Fruit fly (Drosophila melanogaster) whole organism, prepupa: ENCODE measurements around the gene Qsox2.

ENCODE experiments used
- CG10631 ChIP-seq: fragments of 200-800 bp; sonication (Bioruptor generic); optimal IDR thresholded peaks from 2 replicates; lab custom pipeline; 2016; ENCODE audit warnings: missing biosample characterization, missing genetic modification characterization
- CG10669 ChIP-seq: fragments of 200-800 bp; sonication (Bioruptor generic); optimal IDR thresholded peaks from 3 replicates; lab custom pipeline; 2018; ENCODE audit warnings: missing biosample characterization, mild to moderate bottlenecking, missing genetic modification characterization, moderate library complexity
- CG11294 ChIP-seq: fragments of 200-800 bp; sonication (Bioruptor generic); IDR thresholded peaks from 2 replicates; pipeline ENCODE4 v1.3.6; 2022; ENCODE audit warnings: missing biosample characterization, missing genetic modification characterization
- CG11762 ChIP-seq: fragments of 200-800 bp; sonication (Bioruptor generic); optimal IDR thresholded peaks from 3 replicates; lab custom pipeline; 2016; ENCODE audit warnings: missing biosample characterization, missing genetic modification characterization; ENCODE audit not compliant: insufficient read depth
- CG11902 ChIP-seq: fragments of 200-800 bp; sonication (Bioruptor generic); optimal IDR thresholded peaks from 3 replicates; lab custom pipeline; 2016; ENCODE audit warnings: missing biosample characterization, missing genetic modification characterization
- CG15336 ChIP-seq: fragments of 200-800 bp; sonication (Bioruptor generic); IDR thresholded peaks from 2 replicates; pipeline ENCODE4 v1.3.6; 2022; ENCODE audit warnings: missing biosample characterization, missing genetic modification characterization
- CG1621 ChIP-seq: fragments of 200-800 bp; sonication (Bioruptor generic); optimal IDR thresholded peaks from 3 replicates; lab custom pipeline; 2018; ENCODE audit warnings: missing biosample characterization, mild to moderate bottlenecking, missing genetic modification characterization
- CG16779 ChIP-seq: fragments of 200-800 bp; sonication (Bioruptor generic); optimal IDR thresholded peaks from 3 replicates; lab custom pipeline; 2017; ENCODE audit warnings: missing biosample characterization, mild to moderate bottlenecking, missing genetic modification characterization
- CG3032 ChIP-seq: fragments of 200-800 bp; optimal IDR thresholded peaks from 2 replicates; lab custom pipeline; 2019; ENCODE audit warnings: missing biosample characterization, mild to moderate bottlenecking, missing genetic modification characterization, moderate library complexity
- CG32006 ChIP-seq: fragments of 200-800 bp; sonication (Bioruptor generic); optimal IDR thresholded peaks from 3 replicates; lab custom pipeline; 2017; ENCODE audit warnings: missing biosample characterization, mild to moderate bottlenecking, missing genetic modification characterization
- CG34406 ChIP-seq: fragments of 200-800 bp; sonication (Bioruptor generic); optimal IDR thresholded peaks from 3 replicates; lab custom pipeline; 2016; ENCODE audit warnings: missing biosample characterization, missing genetic modification characterization
- CG3919 ChIP-seq: fragments of 200-800 bp; sonication (Bioruptor generic); optimal IDR thresholded peaks from 3 replicates; lab custom pipeline; 2016; ENCODE audit warnings: missing biosample characterization, missing genetic modification characterization
- CG6163 ChIP-seq: fragments of 200-800 bp; sonication (Bioruptor generic); IDR thresholded peaks from 3 replicates; pipeline ENCODE4 v1.3.6; 2022; ENCODE audit warnings: missing biosample characterization, missing genetic modification characterization
- CG6276 ChIP-seq: fragments of 200-800 bp; sonication (Bioruptor generic); optimal IDR thresholded peaks from 2 replicates; lab custom pipeline; 2017; ENCODE audit warnings: missing biosample characterization, mild to moderate bottlenecking, missing genetic modification characterization
- CG6854 ChIP-seq: fragments of 200-800 bp; sonication (Bioruptor generic); optimal IDR thresholded peaks from 2 replicates; lab custom pipeline; 2017; ENCODE audit warnings: missing biosample characterization, mild to moderate bottlenecking, missing genetic modification characterization
- CG8119 ChIP-seq: fragments of 200-800 bp; sonication (Bioruptor generic); IDR thresholded peaks from 3 replicates; pipeline ENCODE4 v1.3.6; 2022; ENCODE audit warnings: missing biosample characterization, missing genetic modification characterization
- CG8632 ChIP-seq: fragments of 200-800 bp; sonication (Bioruptor generic); optimal IDR thresholded peaks from 3 replicates; lab custom pipeline; 2016; ENCODE audit warnings: missing biosample characterization, missing genetic modification characterization
- Eip75B ChIP-seq: fragments of 200-800 bp; sonication (Bioruptor generic); optimal IDR thresholded peaks from 3 replicates; lab custom pipeline; 2016; ENCODE audit warnings: missing biosample characterization, missing genetic modification characterization
- Eip78C ChIP-seq: fragments of 200-800 bp; sonication (Bioruptor generic); peaks from one replicate; lab custom pipeline; 2016; ENCODE audit warnings: missing biosample characterization, missing genetic modification characterization
- Ets21C ChIP-seq: fragments of 200-800 bp; sonication (Bioruptor generic); optimal IDR thresholded peaks from 3 replicates; lab custom pipeline; 2016; ENCODE audit warnings: missing biosample characterization, missing genetic modification characterization
- Hr38 ChIP-seq: sonication (Bioruptor generic); optimal IDR thresholded peaks from 2 replicates; lab custom pipeline; 2016; ENCODE audit warnings: missing biosample characterization, missing genetic modification characterization
- Hr39 ChIP-seq: fragments of 200-800 bp; sonication (Bioruptor generic); optimal IDR thresholded peaks from 2 replicates; lab custom pipeline; 2016; ENCODE audit warnings: missing biosample characterization, missing genetic modification characterization
- Hr4 ChIP-seq: fragments of 200-800 bp; sonication (Bioruptor generic); optimal IDR thresholded peaks from 3 replicates; lab custom pipeline; 2016; ENCODE audit warnings: missing biosample characterization, missing genetic modification characterization
- OdsH ChIP-seq: fragments of 200-800 bp; sonication (Bioruptor generic); optimal IDR thresholded peaks from 3 replicates; lab custom pipeline; 2016; ENCODE audit warnings: missing biosample characterization, missing genetic modification characterization
- Smox ChIP-seq: fragments of 200-800 bp; sonication (Bioruptor generic); optimal IDR thresholded peaks from 3 replicates; lab custom pipeline; 2016; ENCODE audit warnings: missing biosample characterization, missing genetic modification characterization
- Sox15 ChIP-seq: fragments of 200-800 bp; sonication (Bioruptor generic); optimal IDR thresholded peaks from 3 replicates; lab custom pipeline; 2016; ENCODE audit warnings: missing biosample characterization, missing genetic modification characterization
- achi ChIP-seq: fragments of 200-800 bp; sonication (Bioruptor generic); optimal IDR thresholded peaks from 3 replicates; lab custom pipeline; 2016; ENCODE audit warnings: missing biosample characterization, missing genetic modification characterization
- cyc ChIP-seq: fragments of 200-800 bp; sonication (Bioruptor generic); optimal IDR thresholded peaks from 3 replicates; lab custom pipeline; 2016; ENCODE audit warnings: missing biosample characterization, missing genetic modification characterization
- dac ChIP-seq: fragments of 200-800 bp; sonication (Bioruptor generic); optimal IDR thresholded peaks from 2 replicates; lab custom pipeline; 2017; ENCODE audit warnings: missing biosample characterization, mild to moderate bottlenecking, missing genetic modification characterization
- dsx ChIP-seq: fragments of 200-800 bp; optimal IDR thresholded peaks from 3 replicates; lab custom pipeline; 2019; ENCODE audit warnings: missing biosample characterization, mild to moderate bottlenecking, missing genetic modification characterization, moderate library complexity; ENCODE audit not compliant: poor library complexity, severe bottlenecking
- eg ChIP-seq: fragments of 200-800 bp; sonication (Bioruptor generic); IDR thresholded peaks from 3 replicates; pipeline ENCODE4 v1.3.6; 2022; ENCODE audit warnings: missing biosample characterization, missing genetic modification characterization
- fd59A ChIP-seq: fragments of 200-800 bp; sonication (Bioruptor generic); optimal IDR thresholded peaks from 2 replicates; lab custom pipeline; 2017; ENCODE audit warnings: missing biosample characterization, mild to moderate bottlenecking, missing genetic modification characterization, missing genetic modification reagents
- lz ChIP-seq: fragments of 200-800 bp; sonication (Bioruptor generic); optimal IDR thresholded peaks from 3 replicates; lab custom pipeline; 2016; ENCODE audit warnings: missing biosample characterization, missing genetic modification characterization
- net ChIP-seq: fragments of 200-800 bp; sonication (Bioruptor generic); optimal IDR thresholded peaks from 3 replicates; lab custom pipeline; 2016; ENCODE audit warnings: missing biosample characterization, missing genetic modification characterization
- salr ChIP-seq, 2 experiments: fragments of 200-800 bp; sonication (Bioruptor generic); optimal IDR thresholded peaks; 3 replicates each; lab custom pipeline; 2016 to 2018; ENCODE audit warnings: missing biosample characterization in 2 of 2, missing genetic modification characterization in 2 of 2, mild to moderate bottlenecking in 1 of 2
- spab ChIP-seq: fragments of 200-800 bp; sonication (Bioruptor generic); optimal IDR thresholded peaks from 2 replicates; lab custom pipeline; 2017; ENCODE audit warnings: missing biosample characterization, mild to moderate bottlenecking, missing genetic modification characterization, missing genetic modification reagents
- ss ChIP-seq, 2 experiments: fragments of 200-800 bp; sonication (Bioruptor generic); optimal IDR thresholded peaks; 2 replicates in 1 of 2; 3 replicates in 1 of 2; lab custom pipeline; 2017 to 2018; ENCODE audit warnings: mild to moderate bottlenecking in 2 of 2, missing biosample characterization in 2 of 2, missing genetic modification characterization in 2 of 2, moderate library complexity in 1 of 2
- svp ChIP-seq: fragments of 200-800 bp; sonication (Bioruptor generic); peaks from one replicate; lab custom pipeline; 2016; ENCODE audit warnings: missing biosample characterization, missing genetic modification characterization
- topi ChIP-seq: fragments of 200-800 bp; sonication (Bioruptor generic); optimal IDR thresholded peaks from 3 replicates; lab custom pipeline; 2016; ENCODE audit warnings: missing biosample characterization, missing genetic modification characterization
- vri ChIP-seq: fragments of 200-800 bp; sonication (Bioruptor generic); optimal IDR thresholded peaks from 3 replicates; lab custom pipeline; 2016; ENCODE audit warnings: missing biosample characterization, mild to moderate bottlenecking, missing genetic modification characterization

The Qsox2 gene

dm6 chr3R:21905615-21906014 is 7.9 kb upstream of the Qsox2 start (continued):
- peak; percentile 69 for TF ChIP-seq CG16779 (tag; lab: Kevin White, UChicago)
- TF ChIP-seq CG1621, result peak; percentile 79
- TF ChIP-seq salr (GFP tag; optimal IDR thresholded peaks at IDR 0.05; lab: Kevin White, UChicago), result peak; percentile 69 to 91
- peak; percentile 69 for TF ChIP-seq CG11762 (GFP tag; lab: Kevin White, UChicago)
- TF ChIP-seq Smox (GFP tag; lab: Kevin White, UChicago), result peak; percentile 65
- peak; percentile 79 for TF ChIP-seq net
- TF ChIP-seq CG34406 (GFP tag; lab: Kevin White, UChicago), result peak; percentile 80
- peak; percentile 43 for TF ChIP-seq Sox15 (GFP tag; lab: Kevin White, UChicago)

dm6 chr3R:21906867-21907266 is 6.7 kb upstream of the Qsox2 start:
- TF ChIP-seq dac (no peak), achi (GFP tag; lab: Kevin White, UChicago) (peak; percentile 10), Eip78C (GFP tag; lab: Kevin White, UChicago) (peak; percentile 33), CG10631 (GFP tag; lab: Kevin White, UChicago) (peak; percentile 6), CG8119 (GFP tag; lab: Robert Waterston, UW) (peak; percentile 46; the same call in 2 of the 3 replicates), salr (GFP tag; optimal IDR thresholded peaks at IDR 0.05; lab: Kevin White, UChicago) (peak in 1 of 2 experiments; percentile 23), CG32006 (GFP tag; lab: Kevin White, UChicago) (peak; percentile 52), Hr4 (GFP tag; lab: Kevin White, UChicago) (no peak)

- TF ChIP-seq CG11294, result no peak
- no peak for TF ChIP-seq CG6854 (GFP tag; lab: Kevin White, UChicago)
- no peak for TF ChIP-seq net
- no peak for TF ChIP-seq svp (GFP tag; lab: Kevin White, UChicago)
- no peak for TF ChIP-seq CG6276
- TF ChIP-seq Hr4 (GFP tag; lab: Kevin White, UChicago), result no peak
- no peak for TF ChIP-seq CG15336 (GFP tag; lab: Robert Waterston, UW)
Measured at dm6 chr3R:21911516-21911915, 2.0 kb upstream of the Qsox2 start, which contains the start of gene Qsox3. TSS of gene Qsox3 (plus strand) at chr3R:21911816.

DNA sequence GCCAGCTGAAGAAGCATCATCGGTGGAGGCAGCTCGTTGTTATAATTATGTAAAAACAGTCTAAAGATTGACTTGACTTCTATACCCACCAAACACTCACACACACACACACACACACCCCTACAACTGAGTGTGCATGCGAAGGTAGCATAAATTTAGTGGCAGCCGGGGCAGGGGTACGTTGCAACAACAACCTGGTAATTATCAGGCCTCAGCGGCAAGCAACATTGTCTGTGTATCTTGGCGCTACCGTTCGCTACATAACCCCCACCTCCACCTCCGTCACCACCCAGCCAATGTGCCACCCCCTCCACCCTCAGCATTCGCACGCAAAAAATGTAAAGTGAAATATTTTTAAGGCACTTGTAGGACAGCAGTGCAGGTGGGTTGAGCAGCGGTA is 3.4 kb downstream of the Qsox2 start:
- no peak for TF ChIP-seq vri (GFP tag; lab: Kevin White, UChicago)
- TF ChIP-seq CG3032, result no peak
- no peak for TF ChIP-seq CG11902 (GFP tag; lab: Kevin White, UChicago)
- peak in 1 of 2 experiments; percentile 54 for TF ChIP-seq ss (GFP tag; optimal IDR thresholded peaks at IDR 0.05; lab: Kevin White, UChicago)
- peak; percentile 66 for TF ChIP-seq dsx

- TF ChIP-seq dac (no peak), CG10669 (GFP tag; lab: Kevin White, UChicago) (no peak), eg (GFP tag; lab: Robert Waterston, UW) (0 out of 3 replicates have a peak, but pooled peaks have one; percentile 32), CG11902 (GFP tag; lab: Kevin White, UChicago) (no peak), CG10631 (GFP tag; lab: Kevin White, UChicago) (peak; percentile 51), CG34406 (GFP tag; lab: Kevin White, UChicago) (no peak), Ets21C (no peak), Smox (GFP tag; lab: Kevin White, UChicago) (no peak), CG16779 (tag; lab: Kevin White, UChicago) (no peak), achi (GFP tag; lab: Kevin White, UChicago) (no peak), CG3919 (GFP tag; lab: Kevin White, UChicago) (peak; percentile 44), OdsH (no peak), CG6163 (GFP tag; lab: Robert Waterston, UW) (peak; percentile 49; the same call in 1 of the 3 replicates), Hr39 (GFP tag; lab: Kevin White, UChicago) (no peak), ss (GFP tag; optimal IDR thresholded peaks at IDR 0.05; lab: Kevin White, UChicago) (no peak), dsx (no peak), Eip78C (GFP tag; lab: Kevin White, UChicago) (peak; percentile 46), Eip75B (GFP tag; lab: Kevin White, UChicago) (no peak), CG11762 (GFP tag; lab: Kevin White, UChicago) (no peak), lz (GFP tag; lab: Kevin White, UChicago) (no peak), Hr4 (GFP tag; lab: Kevin White, UChicago) (no peak), CG8119 (GFP tag; lab: Robert Waterston, UW) (0 out of 3 replicates have a peak, but pooled peaks have one; percentile 19), CG32006 (GFP tag; lab: Kevin White, UChicago) (peak; percentile 27), spab (GFP tag; lab: Kevin White, UChicago) (no peak), fd59A (no peak), topi (GFP tag; lab: Kevin White, UChicago) (no peak), cyc (no peak), CG8632 (no peak), Hr38 (no peak)
Measured at dm6 chr3R:21920495-21920894, 6.9 kb downstream of the Qsox2 start.
